Fruit fly (Drosophila melanogaster) whole organism, embryonic: ENCODE data around the gene Lrch.

Experiments used
- ATbp ChIP-seq: fragments of 200-800 bp; sonication (Bioruptor generic); optimal IDR thresholded peaks from 2 replicates; lab custom pipeline; 2017; ENCODE audit warnings: missing biosample characterization, mild to moderate bottlenecking, missing genetic modification characterization, missing genetic modification reagents
- Abd-B ChIP-seq: fragments of 200-800 bp; sonication (Bioruptor generic); optimal IDR thresholded peaks from 2 replicates; lab custom pipeline; 2018; ENCODE audit warnings: missing biosample characterization, mild to moderate bottlenecking, missing genetic modification characterization, moderate library complexity
- Asciz ChIP-seq: fragments of 200-800 bp; sonication (Bioruptor generic); optimal IDR thresholded peaks from 2 replicates; lab custom pipeline; 2017; ENCODE audit warnings: missing biosample characterization, mild to moderate bottlenecking, missing genetic modification characterization, missing genetic modification reagents
- BEAF-32 ChIP-seq: fragments of 200-800 bp; sonication (Bioruptor generic); optimal IDR thresholded peaks from 3 replicates; lab custom pipeline; 2017; ENCODE audit warnings: missing biosample characterization, missing genetic modification characterization, mild to moderate bottlenecking, moderate library complexity, missing genetic modification reagents
- Bgb ChIP-seq: fragments of 200-800 bp; sonication (Bioruptor generic); IDR thresholded peaks from 2 replicates; pipeline ENCODE4 v1.3.6; 2022; ENCODE audit warnings: missing biosample characterization, missing genetic modification characterization; ENCODE audit not compliant: partially characterized antibody
- CG10462 ChIP-seq: fragments of 200-800 bp; sonication (Bioruptor generic); optimal IDR thresholded peaks from 2 replicates; lab custom pipeline; 2016; ENCODE audit warnings: missing biosample characterization, missing genetic modification characterization
- CG10565 ChIP-seq: fragments of 200-800 bp; sonication (Bioruptor generic); optimal IDR thresholded peaks from 3 replicates; lab custom pipeline; 2016; ENCODE audit warnings: missing biosample characterization, mild to moderate bottlenecking, missing genetic modification characterization
- CG10979 ChIP-seq: fragments of 200-800 bp; sonication (Bioruptor generic); optimal IDR thresholded peaks from 2 replicates; lab custom pipeline; 2018; ENCODE audit warnings: missing biosample characterization, mild to moderate bottlenecking, missing genetic modification characterization, moderate library complexity
- CG12391 ChIP-seq: fragments of 200-800 bp; sonication (Bioruptor generic); optimal IDR thresholded peaks from 3 replicates; lab custom pipeline; 2018; ENCODE audit warnings: missing biosample characterization, mild to moderate bottlenecking, missing genetic modification characterization, moderate library complexity
- CG15696 ChIP-seq: fragments of 200-800 bp; sonication (Bioruptor generic); optimal IDR thresholded peaks from 2 replicates; lab custom pipeline; 2019; ENCODE audit warnings: missing biosample characterization, mild to moderate bottlenecking, missing genetic modification characterization, moderate library complexity
- CG17612 ChIP-seq: fragments of 200-800 bp; sonication (Bioruptor generic); IDR thresholded peaks from 2 replicates; pipeline ENCODE4 v1.3.6; 2022; ENCODE audit warnings: missing biosample characterization, missing genetic modification characterization
- CG32532 ChIP-seq: fragments of 200-800 bp; sonication (Bioruptor generic); IDR thresholded peaks from 2 replicates; pipeline ENCODE4 v1.3.6; 2022; ENCODE audit warnings: missing biosample characterization, missing genetic modification characterization
- CG32772 ChIP-seq: fragments of 200-800 bp; sonication (Bioruptor generic); IDR thresholded peaks from 2 replicates; pipeline ENCODE4 v1.3.6; 2022; ENCODE audit warnings: missing biosample characterization, missing genetic modification characterization
- CG33557 ChIP-seq: fragments of 200-800 bp; sonication (Bioruptor generic); optimal IDR thresholded peaks from 2 replicates; lab custom pipeline; 2019; ENCODE audit warnings: missing biosample characterization, mild to moderate bottlenecking, missing genetic modification characterization, moderate library complexity
- CG3995 ChIP-seq: fragments of 200-800 bp; sonication (Bioruptor generic); optimal IDR thresholded peaks from 3 replicates; lab custom pipeline; 2016; ENCODE audit warnings: missing biosample characterization, missing genetic modification characterization
- CG4328 ChIP-seq: fragments of 200-800 bp; sonication (Bioruptor generic); optimal IDR thresholded peaks from 3 replicates; lab custom pipeline; 2017; ENCODE audit warnings: missing biosample characterization, missing genetic modification reagents, missing genetic modification characterization
- CG4404 ChIP-seq: fragments of 200-800 bp; sonication (Bioruptor generic); IDR thresholded peaks from 2 replicates; pipeline ENCODE4 v1.3.6; 2022; ENCODE audit warnings: missing biosample characterization, missing genetic modification characterization
- CG5953 ChIP-seq: fragments of 200-800 bp; sonication (Bioruptor generic); IDR thresholded peaks from 2 replicates; pipeline ENCODE4 v1.3.6; 2022; ENCODE audit warnings: missing biosample characterization, missing genetic modification characterization
- CG6765 ChIP-seq: fragments of 200-800 bp; sonication (Bioruptor generic); optimal IDR thresholded peaks from 3 replicates; lab custom pipeline; 2017; ENCODE audit warnings: missing biosample characterization, mild to moderate bottlenecking, missing genetic modification characterization
- CG6813 ChIP-seq: fragments of 200-800 bp; sonication (Bioruptor generic); optimal IDR thresholded peaks from 2 replicates; lab custom pipeline; 2017; ENCODE audit warnings: missing biosample characterization, missing genetic modification characterization, mild to moderate bottlenecking, moderate library complexity, missing genetic modification reagents
- CG8281 ChIP-seq: fragments of 200-800 bp; sonication (Bioruptor generic); optimal IDR thresholded peaks from 2 replicates; lab custom pipeline; 2018; ENCODE audit warnings: missing biosample characterization, mild to moderate bottlenecking, missing genetic modification characterization, moderate library complexity
- CHES-1-like ChIP-seq: fragments of 200-800 bp; sonication (Bioruptor generic); optimal IDR thresholded peaks from 2 replicates; lab custom pipeline; 2016; ENCODE audit warnings: missing biosample characterization, missing genetic modification characterization
- Chrac-16 ChIP-seq: fragments of 200-800 bp; sonication (Bioruptor generic); optimal IDR thresholded peaks from 3 replicates; lab custom pipeline; 2016; ENCODE audit warnings: missing biosample characterization, missing genetic modification characterization
- CoRest ChIP-seq: fragments of 200-800 bp; sonication (Bioruptor generic); optimal IDR thresholded peaks from 3 replicates; lab custom pipeline; 2018; ENCODE audit warnings: missing biosample characterization, mild to moderate bottlenecking, missing genetic modification characterization, moderate library complexity
- HHEX ChIP-seq: fragments of 200-800 bp; sonication (Bioruptor generic); optimal IDR thresholded peaks from 3 replicates; lab custom pipeline; 2017; ENCODE audit warnings: missing biosample characterization, mild to moderate bottlenecking, missing genetic modification characterization, missing genetic modification reagents
- Hmx ChIP-seq: fragments of 200-800 bp; sonication (Bioruptor generic); optimal IDR thresholded peaks from 2 replicates; lab custom pipeline; 2016; ENCODE audit warnings: missing biosample characterization, missing genetic modification characterization
- Lpt ChIP-seq: fragments of >200 bp; optimal IDR thresholded peaks from 2 replicates; lab custom pipeline; 2018; ENCODE audit warnings: missing biosample characterization, missing genetic modification characterization
- Oli ChIP-seq: fragments of 200-800 bp; sonication (Bioruptor generic); optimal IDR thresholded peaks from 2 replicates; lab custom pipeline; 2018; ENCODE audit warnings: missing biosample characterization, mild to moderate bottlenecking, missing genetic modification characterization, moderate library complexity
- ab ChIP-seq: fragments of 200-800 bp; sonication (Bioruptor generic); optimal IDR thresholded peaks from 2 replicates; lab custom pipeline; 2016; ENCODE audit warnings: missing biosample characterization, missing genetic modification characterization
- ac ChIP-seq: fragments of 200-800 bp; sonication (Bioruptor generic); optimal IDR thresholded peaks from 3 replicates; lab custom pipeline; 2017; ENCODE audit warnings: missing biosample characterization, mild to moderate bottlenecking, missing genetic modification characterization
- bcd ChIP-seq: fragments of 200-800 bp; sonication (Bioruptor generic); optimal IDR thresholded peaks from 2 replicates; lab custom pipeline; 2017; ENCODE audit warnings: missing biosample characterization, mild to moderate bottlenecking, missing genetic modification characterization
- bigmax ChIP-seq: fragments of 200-800 bp; sonication (Bioruptor generic); optimal IDR thresholded peaks from 2 replicates; lab custom pipeline; 2018; ENCODE audit warnings: missing biosample characterization, mild to moderate bottlenecking, missing genetic modification characterization
- bsh ChIP-seq, 2 experiments: fragments of 200-800 bp; sonication (Bioruptor generic); optimal IDR thresholded peaks; 2 replicates each; lab custom pipeline; 2017 to 2018; ENCODE audit warnings: mild to moderate bottlenecking in 2 of 2, missing biosample characterization in 2 of 2, missing genetic modification characterization in 2 of 2, moderate library complexity in 1 of 2
- btn ChIP-seq: fragments of 200-800 bp; sonication (Bioruptor generic); optimal IDR thresholded peaks from 2 replicates; lab custom pipeline; 2016; ENCODE audit warnings: missing biosample characterization, missing genetic modification characterization
- cad ChIP-seq: fragments of >200 bp; optimal IDR thresholded peaks from 2 replicates; lab custom pipeline; 2017; ENCODE audit warnings: missing biosample characterization, missing genetic modification characterization
- dmrt99B ChIP-seq: fragments of 200-800 bp; sonication (Bioruptor generic); optimal IDR thresholded peaks from 2 replicates; lab custom pipeline; 2018; ENCODE audit warnings: missing biosample characterization, mild to moderate bottlenecking, missing genetic modification characterization, moderate library complexity
- dpn ChIP-seq, 2 experiments: fragments of 200-800 bp; sonication (Bioruptor generic); optimal IDR thresholded peaks; 3 replicates each; lab custom pipeline; 2016; ENCODE audit warnings: missing biosample characterization in 2 of 2, missing genetic modification characterization in 2 of 2
- dysf ChIP-seq: fragments of 200-800 bp; sonication (Bioruptor generic); IDR thresholded peaks from 3 replicates; pipeline ENCODE4 v1.3.6; 2022; ENCODE audit warnings: missing biosample characterization, missing genetic modification characterization
- ewg ChIP-seq: fragments of 200-800 bp; sonication (Bioruptor generic); optimal IDR thresholded peaks from 3 replicates; lab custom pipeline; 2017; ENCODE audit warnings: mild to moderate bottlenecking, missing biosample characterization, missing genetic modification reagents, missing genetic modification characterization
- fd64A ChIP-seq: fragments of 200-800 bp; sonication (Bioruptor generic); optimal IDR thresholded peaks from 3 replicates; lab custom pipeline; 2018; ENCODE audit warnings: missing biosample characterization, mild to moderate bottlenecking, missing genetic modification characterization
- fu2 ChIP-seq: fragments of 200-800 bp; sonication (Bioruptor generic); optimal IDR thresholded peaks from 2 replicates; lab custom pipeline; 2016; ENCODE audit warnings: missing biosample characterization, missing genetic modification characterization
- ind ChIP-seq: fragments of 200-800 bp; sonication (Bioruptor generic); optimal IDR thresholded peaks from 3 replicates; lab custom pipeline; 2016; ENCODE audit warnings: missing biosample characterization, missing genetic modification characterization
- jumu ChIP-seq: fragments of 200-800 bp; sonication (Bioruptor generic); optimal IDR thresholded peaks from 3 replicates; lab custom pipeline; 2016; ENCODE audit warnings: missing biosample characterization, missing genetic modification characterization
- klu ChIP-seq: fragments of 200-800 bp; sonication (Bioruptor generic); IDR thresholded peaks from 2 replicates; pipeline ENCODE4 v1.3.6; 2022; ENCODE audit warnings: missing biosample characterization, missing genetic modification characterization
- lola ChIP-seq, 3 experiments: fragments of >200 bp in 2 of 3; fragments of 200-800 bp in 1 of 3; sonication (Bioruptor generic) in 1 of 3; optimal IDR thresholded peaks; 2 replicates each; lab custom pipeline; 2017 to 2019; ENCODE audit warnings: missing biosample characterization in 3 of 3, missing genetic modification characterization in 3 of 3, mild to moderate bottlenecking in 1 of 3, moderate library complexity in 1 of 3
- nmo ChIP-seq: fragments of 200-800 bp; sonication (Bioruptor generic); optimal IDR thresholded peaks from 2 replicates; lab custom pipeline; 2018; ENCODE audit warnings: missing biosample characterization, mild to moderate bottlenecking, missing genetic modification characterization, moderate library complexity
- prd ChIP-seq, 3 experiments: fragments of >200 bp in 2 of 3; fragments of 200-800 bp in 1 of 3; sonication (Bioruptor generic) in 1 of 3; optimal IDR thresholded peaks in 2 of 3; IDR thresholded peaks in 1 of 3; 2 replicates in 2 of 3; 3 replicates in 1 of 3; pipeline versions ENCODE4 v1.3.6 to Lab custom; 2017 to 2022; ENCODE audit warnings: missing biosample characterization in 1 of 3, missing genetic modification characterization in 1 of 3
- zen2 ChIP-seq: fragments of 200-800 bp; sonication (Bioruptor generic); IDR thresholded peaks from 3 replicates; pipeline ENCODE4 v1.3.6; 2022; ENCODE audit warnings: missing biosample characterization, missing genetic modification characterization; ENCODE audit not compliant: partially characterized antibody
- zf30C ChIP-seq: fragments of 200-800 bp; sonication (Bioruptor generic); optimal IDR thresholded peaks from 3 replicates; lab custom pipeline; 2018; ENCODE audit warnings: missing biosample characterization, mild to moderate bottlenecking, missing genetic modification characterization

Gene Lrch

dm6 chr2L:17410358-17410757 is 26.4 kb upstream of the Lrch start, which contains the start of the genes Polr2J and CG15141 (continued):
- TF ChIP-seq CoRest (tag; lab: Kevin White, UChicago) (peak; percentile 92), CG12391 (peak; percentile 96), fu2 (peak; percentile 82), cad (GFP tag; lab: Kevin White, UChicago) (no peak), bcd (peak; percentile 89), CHES-1-like (GFP tag; lab: Kevin White, UChicago) (peak; percentile 76), CG17612 (GFP tag; lab: Robert Waterston, UW) (peak; percentile 50; the same call in 1 of the 2 replicates), CG3995 (peak; percentile 56), BEAF-32 (GFP tag; lab: Kevin White, UChicago) (peak; percentile 95), CG32532 (GFP tag; lab: Robert Waterston, UW) (peak; percentile 88), Oli (tag; lab: Kevin White, UChicago) (peak; percentile 80), ATbp (peak; percentile 48), Bgb (GFP tag; lab: Robert Waterston, UW) (peak; percentile 80), CG10565 (GFP tag; lab: Kevin White, UChicago) (peak; percentile 15), bigmax (GFP tag; lab: Kevin White, UChicago) (no peak), Chrac-16 (GFP tag; lab: Kevin White, UChicago) (peak; percentile 90), CG15696 (tag; lab: Kevin White, UChicago) (peak; percentile 87), klu (GFP tag; lab: Robert Waterston, UW) (peak; percentile 88), zf30C (no peak), zen2 (GFP tag; lab: Robert Waterston, UW) (no peak; the same call in 2 of the 3 replicates), Hmx (GFP tag; lab: Kevin White, UChicago) (peak; percentile 24), ewg (GFP tag; lab: Kevin White, UChicago) (peak; percentile 82), CG32772 (peak; percentile 92), ac (no peak), lola (GFP tag; optimal IDR thresholded peaks at IDR 0.05; lab: Kevin White, UChicago) (peak in 1 of 3 experiments; percentile 88), CG10462 (GFP tag; lab: Kevin White, UChicago) (peak; percentile 73), Asciz (GFP tag; lab: Kevin White, UChicago) (peak; percentile 44), btn (GFP tag; lab: Kevin White, UChicago) (peak; percentile 44), CG6813 (GFP tag; lab: Kevin White, UChicago) (no peak), Lpt (GFP tag; lab: Kevin White, UChicago) (no peak), CG5953 (GFP tag; lab: Robert Waterston, UW) (no peak), CG6765 (GFP tag; lab: Kevin White, UChicago) (peak; percentile 45), HHEX (GFP tag; lab: Kevin White, UChicago) (peak; percentile 72), Abd-B (GFP tag; lab: Kevin White, UChicago) (peak; percentile 92), CG4328 (GFP tag; lab: Kevin White, UChicago) (peak; percentile 70), fd64A (GFP tag; lab: Kevin White, UChicago) (no peak), bsh (GFP tag; optimal IDR thresholded peaks at IDR 0.05; lab: Kevin White, UChicago) (peak in 1 of 2 experiments; percentile 82), dysf (peak; percentile 90), dmrt99B (tag; lab: Kevin White, UChicago) (no peak), CG8281 (peak; percentile 48), jumu (GFP tag; lab: Kevin White, UChicago) (peak; percentile 73), ab (GFP tag; lab: Kevin White, UChicago) (no peak), CG4404 (GFP tag; lab: Robert Waterston, UW) (peak; percentile 90), ind (GFP tag; lab: Kevin White, UChicago) (peak; percentile 87), dpn (GFP tag; optimal IDR thresholded peaks at IDR 0.05; lab: Kevin White, UChicago) (peak; percentile 69 to 86), prd (optimal IDR thresholded peaks at IDR 0.05; lab: Kevin White, UChicago) (no peak), prd (GFP tag; IDR thresholded peaks at IDR 0.05; lab: Robert Waterston, UW) (peak; percentile 95), CG33557 (GFP tag; lab: Kevin White, UChicago) (no peak), nmo (peak; percentile 96), CG10979 (tag; lab: Kevin White, UChicago) (peak; percentile 83)
